Worm (Caenorhabditis elegans): Measurements from ENCODE around the gene C17H11.5.

The C17H11.5 gene

DNA sequence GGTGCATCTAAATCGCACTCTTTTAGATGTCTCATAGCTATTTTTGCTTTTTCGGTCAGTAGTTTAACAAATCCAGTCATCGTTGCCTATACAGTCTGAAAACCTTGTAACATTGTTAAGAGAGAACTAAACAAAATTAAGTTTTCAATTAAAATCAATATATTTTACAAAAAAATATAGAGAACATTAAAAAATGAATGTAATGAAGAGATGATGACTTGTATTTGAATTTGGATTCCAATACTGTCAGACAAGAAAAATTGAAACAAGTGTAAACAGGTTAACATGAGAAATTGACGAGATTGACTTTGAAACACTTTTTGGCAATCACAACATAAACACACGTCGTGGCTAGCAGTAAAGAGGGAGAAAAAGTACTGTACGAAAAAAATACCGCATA lies at the start of gene C17H11.5:
C17H11.5 (minus strand) TSS at position 101 of the 400 bp plus-strand sequence.
- TF ChIP-seq sea-1 (GFP tag; conservative IDR thresholded peaks at IDR 0.05) = no peak
- no peak for TF ChIP-seq B0310.2 (tag; optimal IDR thresholded peaks at IDR 0.05)
- no peak for TF ChIP-seq tra-4 (tag; optimal IDR thresholded peaks at IDR 0.05)
- TF ChIP-seq ceh-13 (GFP tag; optimal IDR thresholded peaks at IDR 0.05) = no peak
- no peak for TF ChIP-seq flt-1 (GFP tag; IDR thresholded peaks at IDR 0.05)
- TF ChIP-seq hnd-1 (tag; optimal IDR thresholded peaks at IDR 0.05) = no peak
- TF ChIP-seq ceh-36 (tag; optimal IDR thresholded peaks at IDR 0.05) = no peak
- TF ChIP-seq tbx-37 (GFP tag; conservative IDR thresholded peaks at IDR 0.05) = no peak
- no peak for TF ChIP-seq F13C5.2 (tag; optimal IDR thresholded peaks at IDR 0.05)

DNA sequence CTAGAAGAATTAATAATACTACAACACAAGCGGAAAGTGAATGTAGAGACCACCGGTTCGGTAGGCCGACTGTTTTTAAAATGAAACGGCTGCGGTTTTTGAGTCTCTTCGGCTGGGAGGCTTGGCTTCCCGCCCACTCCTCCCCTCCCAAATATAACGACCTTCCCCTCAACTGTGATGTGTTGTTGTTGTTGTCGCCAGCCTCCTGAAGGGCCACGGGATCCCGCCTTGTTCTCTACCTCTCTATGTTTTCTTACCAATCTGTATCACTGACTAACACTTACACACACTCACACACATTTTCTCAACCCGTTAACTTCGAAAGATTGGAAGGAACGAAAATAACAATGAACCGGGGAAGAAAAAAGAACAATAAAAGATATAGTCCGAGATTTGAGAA lies 48.6 kb upstream of the C17H11.5 start:
- no peak for TF ChIP-seq B0310.2 (tag; optimal IDR thresholded peaks at IDR 0.05)
- no peak for TF ChIP-seq ets-7 (tag; optimal IDR thresholded peaks at IDR 0.05)
- no peak for TF ChIP-seq hnd-1 (tag; optimal IDR thresholded peaks at IDR 0.05)
- no peak for TF ChIP-seq flt-1 (GFP tag; IDR thresholded peaks at IDR 0.05)
- no peak for TF ChIP-seq tbx-11 (GFP tag; IDR thresholded peaks at IDR 0.05)
- no peak for TF ChIP-seq ama-1 (optimal IDR thresholded peaks at IDR 0.05)
- no peak for TF ChIP-seq scrt-1 (GFP tag; IDR thresholded peaks at IDR 0.05)

DNA sequence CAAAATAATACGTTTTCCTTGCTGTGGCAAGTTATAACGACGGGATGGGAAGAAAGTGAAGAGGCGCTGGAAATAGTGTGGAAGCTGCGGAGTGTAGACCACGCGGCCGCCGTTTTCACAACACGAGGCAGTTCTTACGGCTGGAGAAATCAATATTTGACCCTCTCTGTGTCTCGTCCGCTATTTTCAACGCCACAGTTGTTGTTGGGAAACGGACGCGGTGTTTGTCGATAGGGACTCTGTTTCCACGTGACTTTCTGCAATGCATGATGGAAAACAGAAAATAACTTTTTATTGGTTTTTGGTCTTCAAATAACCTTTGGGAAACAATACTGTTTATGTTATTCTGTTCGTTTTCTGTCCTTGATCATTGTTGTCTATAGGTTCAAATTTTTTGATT lies 46.9 kb upstream of the C17H11.5 start, which contains the start of gene K02A6.3:
K02A6.3 (minus strand) TSS at position 74 of the 400 bp plus-strand sequence.
- TF ChIP-seq B0310.2 (tag; optimal IDR thresholded peaks at IDR 0.05) = no peak
- no peak for TF ChIP-seq scrt-1 (GFP tag; IDR thresholded peaks at IDR 0.05)
- no peak for TF ChIP-seq pes-1 (GFP tag; IDR thresholded peaks at IDR 0.05)
- no peak for TF ChIP-seq tra-4 (tag; optimal IDR thresholded peaks at IDR 0.05)
- TF ChIP-seq tbx-37 (GFP tag; conservative IDR thresholded peaks at IDR 0.05) = no peak

- TF ChIP-seq F13C5.2 (tag; optimal IDR thresholded peaks at IDR 0.05) (no peak), tbx-11 (GFP tag; IDR thresholded peaks at IDR 0.05) (no peak), tra-4 (tag; optimal IDR thresholded peaks at IDR 0.05) (no peak), tbx-37 (GFP tag; conservative IDR thresholded peaks at IDR 0.05) (no peak), B0310.2 (tag; optimal IDR thresholded peaks at IDR 0.05) (no peak), aly-1 (tag; optimal IDR thresholded peaks at IDR 0.05) (no peak), sea-1 (GFP tag; conservative IDR thresholded peaks at IDR 0.05) (no peak), ceh-13 (GFP tag; optimal IDR thresholded peaks at IDR 0.05) (no peak), scrt-1 (GFP tag; IDR thresholded peaks at IDR 0.05) (no peak), ama-1 (optimal IDR thresholded peaks at IDR 0.05) (no peak), hmg-4 (GFP tag; optimal IDR thresholded peaks at IDR 0.05) (no peak)
Measured at ce11 chrX:8230579-8230978, 45.6 kb upstream of the C17H11.5 start.

DNA sequence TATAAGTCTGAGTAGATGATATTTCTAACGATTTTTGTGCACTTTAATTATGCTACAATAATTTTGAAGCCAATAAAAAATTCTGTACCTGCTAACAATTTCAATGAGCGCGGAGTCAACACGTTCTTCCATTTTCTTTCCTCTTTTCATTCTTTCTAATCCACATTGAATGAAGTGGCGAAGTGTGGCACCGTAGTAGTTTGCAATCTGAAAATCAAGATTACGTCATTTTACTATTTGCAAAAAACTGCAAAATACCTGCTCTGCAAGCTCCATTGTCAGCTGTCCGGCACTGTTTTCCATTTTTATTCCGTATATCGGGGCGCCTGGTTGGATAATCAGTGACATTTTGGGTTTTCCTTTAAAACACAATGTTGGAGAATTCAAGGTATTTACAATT lies 44.3 kb upstream of the C17H11.5 start:
- TF ChIP-seq flt-1 (GFP tag; IDR thresholded peaks at IDR 0.05) (no peak), ama-1 (optimal IDR thresholded peaks at IDR 0.05) (no peak), tra-4 (tag; optimal IDR thresholded peaks at IDR 0.05) (no peak), pes-1 (GFP tag; IDR thresholded peaks at IDR 0.05) (no peak), ceh-13 (GFP tag; optimal IDR thresholded peaks at IDR 0.05) (no peak), tbx-11 (GFP tag; IDR thresholded peaks at IDR 0.05) (no peak), tbx-37 (GFP tag; conservative IDR thresholded peaks at IDR 0.05) (no peak), hmbx-1 (tag; optimal IDR thresholded peaks at IDR 0.05) (no peak), hnd-1 (tag; optimal IDR thresholded peaks at IDR 0.05) (no peak), B0310.2 (tag; optimal IDR thresholded peaks at IDR 0.05) (no peak), F13C5.2 (tag; optimal IDR thresholded peaks at IDR 0.05) (no peak), sea-1 (GFP tag; conservative IDR thresholded peaks at IDR 0.05) (no peak), aly-1 (tag; optimal IDR thresholded peaks at IDR 0.05) (no peak), scrt-1 (GFP tag; IDR thresholded peaks at IDR 0.05) (no peak), hmg-4 (GFP tag; optimal IDR thresholded peaks at IDR 0.05) (no peak), ceh-36 (tag; optimal IDR thresholded peaks at IDR 0.05) (no peak), ets-7 (tag; optimal IDR thresholded peaks at IDR 0.05) (no peak)

- TF ChIP-seq hnd-1 (tag; optimal IDR thresholded peaks at IDR 0.05) (no peak), tbx-37 (GFP tag; conservative IDR thresholded peaks at IDR 0.05) (no peak), scrt-1 (GFP tag; IDR thresholded peaks at IDR 0.05) (no peak), ceh-36 (tag; optimal IDR thresholded peaks at IDR 0.05) (no peak), aly-1 (tag; optimal IDR thresholded peaks at IDR 0.05) (no peak), tra-4 (tag; optimal IDR thresholded peaks at IDR 0.05) (no peak), ama-1 (optimal IDR thresholded peaks at IDR 0.05) (no peak), B0310.2 (tag; optimal IDR thresholded peaks at IDR 0.05) (no peak), F13C5.2 (tag; optimal IDR thresholded peaks at IDR 0.05) (no peak), hmbx-1 (tag; optimal IDR thresholded peaks at IDR 0.05) (no peak), pes-1 (GFP tag; IDR thresholded peaks at IDR 0.05) (no peak), flt-1 (GFP tag; IDR thresholded peaks at IDR 0.05) (no peak), ceh-13 (GFP tag; optimal IDR thresholded peaks at IDR 0.05) (no peak)
Measured at ce11 chrX:8224916-8225315, 40.0 kb upstream of the C17H11.5 start, which contains the start of gene K02A6.2. Gene K02A6.2 (minus strand): TSS chrX:8225016.

DNA sequence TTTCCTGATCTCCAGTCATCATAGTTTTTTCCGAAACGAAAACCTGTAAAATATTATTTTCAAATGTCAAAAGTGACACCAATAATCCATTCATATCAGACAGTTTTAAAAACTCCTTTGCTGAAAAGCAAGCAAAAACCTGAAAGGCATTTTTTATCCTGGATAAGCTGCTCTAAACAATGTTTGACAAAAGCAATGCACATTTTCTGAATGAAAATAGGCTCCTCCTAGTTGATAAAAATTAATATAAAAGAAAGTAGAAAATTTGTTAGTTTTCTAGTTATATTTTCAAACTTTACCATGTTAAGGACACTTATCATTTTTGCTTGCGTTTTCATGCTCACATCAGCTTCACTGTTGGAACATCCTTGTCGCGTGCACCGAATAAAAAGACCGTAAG lies 34.5 kb upstream of the C17H11.5 start, which contains the start of gene K02A6.1:
K02A6.1 (plus strand) TSS at position 301 of the 400 bp plus-strand sequence.
- TF ChIP-seq ceh-36 (tag; optimal IDR thresholded peaks at IDR 0.05) = no peak
- TF ChIP-seq ets-7 (tag; optimal IDR thresholded peaks at IDR 0.05) = no peak
- TF ChIP-seq hmbx-1 (tag; optimal IDR thresholded peaks at IDR 0.05) = no peak
- no peak for TF ChIP-seq scrt-1 (GFP tag; IDR thresholded peaks at IDR 0.05)
- TF ChIP-seq pes-1 (GFP tag; IDR thresholded peaks at IDR 0.05) = no peak
- TF ChIP-seq tra-4 (tag; optimal IDR thresholded peaks at IDR 0.05) = no peak
- no peak for TF ChIP-seq hnd-1 (tag; optimal IDR thresholded peaks at IDR 0.05)
- TF ChIP-seq aly-1 (tag; optimal IDR thresholded peaks at IDR 0.05) = no peak
- no peak for TF ChIP-seq ama-1 (optimal IDR thresholded peaks at IDR 0.05)
- no peak for TF ChIP-seq tbx-37 (GFP tag; conservative IDR thresholded peaks at IDR 0.05)
- TF ChIP-seq sea-1 (GFP tag; conservative IDR thresholded peaks at IDR 0.05) = no peak
- TF ChIP-seq ceh-13 (GFP tag; optimal IDR thresholded peaks at IDR 0.05) = no peak
- no peak for TF ChIP-seq hmg-4 (GFP tag; optimal IDR thresholded peaks at IDR 0.05)
- TF ChIP-seq F13C5.2 (tag; optimal IDR thresholded peaks at IDR 0.05) = no peak
- no peak for TF ChIP-seq B0310.2 (tag; optimal IDR thresholded peaks at IDR 0.05)
- no peak for TF ChIP-seq flt-1 (GFP tag; IDR thresholded peaks at IDR 0.05)
- no peak for TF ChIP-seq tbx-11 (GFP tag; IDR thresholded peaks at IDR 0.05)

DNA sequence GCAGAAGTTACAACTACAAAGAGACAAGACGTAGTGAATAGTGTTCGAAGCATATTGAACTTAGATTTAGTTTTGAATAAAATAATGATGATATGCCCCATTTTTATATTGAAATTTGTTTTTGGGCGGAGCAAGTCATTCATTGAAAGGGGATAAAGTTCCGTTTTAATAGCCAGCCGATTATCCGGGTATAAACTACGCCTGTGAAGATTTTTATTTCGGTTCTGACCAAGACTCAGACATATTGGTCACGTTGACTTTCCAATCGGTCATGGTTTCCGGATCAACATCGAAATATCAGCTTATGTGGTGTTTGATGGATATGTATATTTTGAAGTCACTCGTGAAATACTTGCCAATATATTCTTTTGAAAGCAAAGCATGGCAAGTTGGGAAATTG lies 33.7 kb upstream of the C17H11.5 start, which contains the start of gene K02A6.4:
K02A6.4 (minus strand) TSS at position 101 of the 400 bp plus-strand sequence.
- TF ChIP-seq scrt-1 (GFP tag; IDR thresholded peaks at IDR 0.05) (no peak), F13C5.2 (tag; optimal IDR thresholded peaks at IDR 0.05) (no peak), aly-1 (tag; optimal IDR thresholded peaks at IDR 0.05) (no peak), ceh-13 (GFP tag; optimal IDR thresholded peaks at IDR 0.05) (no peak), hnd-1 (tag; optimal IDR thresholded peaks at IDR 0.05) (no peak), flt-1 (GFP tag; IDR thresholded peaks at IDR 0.05) (no peak), ama-1 (optimal IDR thresholded peaks at IDR 0.05) (no peak), hmbx-1 (tag; optimal IDR thresholded peaks at IDR 0.05) (no peak), B0310.2 (tag; optimal IDR thresholded peaks at IDR 0.05) (no peak), ets-7 (tag; optimal IDR thresholded peaks at IDR 0.05) (no peak), sea-1 (GFP tag; conservative IDR thresholded peaks at IDR 0.05) (no peak), pes-1 (GFP tag; IDR thresholded peaks at IDR 0.05) (no peak), tbx-37 (GFP tag; conservative IDR thresholded peaks at IDR 0.05) (no peak), ceh-36 (tag; optimal IDR thresholded peaks at IDR 0.05) (no peak)
